Worm (Caenorhabditis elegans) whole organism, young adult: ENCODE data around the gene F10E7.1.

Experiments used
- aptf-2 ChIP-seq: fragments of 200-800 bp; sonication (Bioruptor generic); conservative IDR thresholded peaks from 2 replicates; pipeline ENCODE4 v1.3.6; 2022; ENCODE audit warnings: missing genetic modification reagents, missing genetic modification characterization, missing compliant biosample characterization
- atf-7 ChIP-seq: sonication (generic microtip); optimal IDR thresholded peaks from 2 replicates; lab custom pipeline; 2017; ENCODE audit warnings: mild to moderate bottlenecking, missing genetic modification characterization, missing compliant biosample characterization
- ceh-27 ChIP-seq: fragments of 200-800 bp; sonication (Bioruptor generic); optimal IDR thresholded peaks from 2 replicates; lab custom pipeline; 2018; ENCODE audit warnings: mild to moderate bottlenecking, missing genetic modification characterization, moderate library complexity, missing compliant biosample characterization
- hrde-1 ChIP-seq: sonication (generic microtip); optimal IDR thresholded peaks from 2 replicates; lab custom pipeline; 2016; ENCODE audit warnings: missing genetic modification characterization, mild to moderate bottlenecking, missing compliant biosample characterization, moderate library complexity, missing genotype, missing genetic modification reagents, borderline replicate concordance
- zim-3 ChIP-seq: sonication (generic microtip); optimal IDR thresholded peaks from 2 replicates; lab custom pipeline; 2017; ENCODE audit warnings: mild to moderate bottlenecking, missing genetic modification characterization, moderate library complexity, missing compliant biosample characterization

F10E7.1 gene

DNA sequence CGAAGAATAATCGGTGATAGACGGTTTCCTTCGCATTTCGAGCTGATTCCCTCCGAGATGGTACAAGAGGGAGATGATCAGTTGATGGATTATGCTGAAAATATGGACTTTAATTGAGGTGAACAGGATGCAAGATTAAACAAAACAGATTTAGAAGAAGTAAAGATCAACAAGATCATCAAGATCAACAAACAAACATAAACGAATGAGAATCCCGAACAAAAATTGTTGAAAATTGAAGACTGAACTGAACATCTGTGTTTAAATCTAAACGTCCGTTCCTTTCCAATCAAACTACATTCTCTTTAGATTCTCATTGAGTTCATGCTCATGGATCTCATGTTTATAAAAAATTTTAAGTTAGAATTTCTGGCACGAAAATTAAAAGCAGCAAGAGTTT is 48.3 kb downstream of the F10E7.1 start, which contains the start of gene glc-4:
Gene glc-4, minus strand, starts transcription at position 101 of the 400 bp plus-strand sequence.
- TF ChIP-seq atf-7 (tag; lab: Kevin White, UChicago) (no peak), hrde-1 (no peak), aptf-2 (GFP tag; lab: Robert Waterston, UW) (no peak)

DNA sequence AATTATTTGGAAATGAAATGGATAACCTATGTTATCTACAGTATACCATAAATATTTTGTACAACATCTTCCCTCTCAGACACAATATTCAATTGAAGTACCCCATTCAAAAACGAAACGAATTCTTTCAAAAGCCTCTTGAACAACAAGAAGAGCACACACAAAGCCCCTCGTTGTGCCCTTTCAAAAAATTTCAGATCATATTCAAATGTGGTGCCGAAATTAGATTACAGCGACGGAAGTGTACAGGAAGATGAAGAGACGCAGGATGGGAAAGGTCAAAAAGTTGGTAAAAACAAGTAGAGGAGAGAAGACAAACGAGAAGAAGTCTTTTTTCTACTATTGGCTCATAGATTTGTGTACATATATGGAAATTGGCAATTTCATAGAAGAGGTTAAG is 49.6 kb downstream of the F10E7.1 start:
- TF ChIP-seq zim-3 (no peak), ceh-27 (GFP tag; lab: Kevin White, UChicago) (peak; percentile 18)
